Worm (Caenorhabditis elegans): ENCODE measurements around the gene T23G7.3.

- TF ChIP-seq daf-19 (GFP tag; conservative IDR thresholded peaks at IDR 0.05), result no peak
- no peak for TF ChIP-seq zag-1 (tag; optimal IDR thresholded peaks at IDR 0.05)
- no peak for TF ChIP-seq R02D3.7 (tag; optimal IDR thresholded peaks at IDR 0.05)
- no peak for TF ChIP-seq unc-62 (GFP tag; optimal IDR thresholded peaks at IDR 0.05 in 1 of 2)
- no peak for TF ChIP-seq unc-62 (tag; optimal IDR thresholded peaks at IDR 0.05)
- TF ChIP-seq ztf-11 (tag; optimal IDR thresholded peaks at IDR 0.05), result no peak
- no peak for TF ChIP-seq ceh-62 (tag; optimal IDR thresholded peaks at IDR 0.05)
- no peak for TF ChIP-seq lin-1 (GFP tag; IDR thresholded peaks at IDR 0.05)
- no peak for TF ChIP-seq mdl-1 (tag; optimal IDR thresholded peaks at IDR 0.05)
- TF ChIP-seq snpc-4 (tag; optimal IDR thresholded peaks at IDR 0.05), result no peak
- TF ChIP-seq skn-1 (tag; optimal IDR thresholded peaks at IDR 0.05), result no peak
Observed at ce11 chrII:9170048-9170447, 2.4 kb upstream of the T23G7.3 start.
